Fruit fly (Drosophila melanogaster) whole organism, wandering third instar larva: Measurements from ENCODE around the gene Trm7-32.

Source experiments
- Abd-B ChIP-seq: fragments of >200 bp; optimal IDR thresholded peaks from 2 replicates; lab custom pipeline; 2017; ENCODE audit warnings: missing biosample characterization, missing genetic modification characterization
- N ChIP-seq: fragments of >200 bp; optimal IDR thresholded peaks from 2 replicates; lab custom pipeline; 2018; ENCODE audit warnings: missing biosample characterization, missing external identifiers, missing genetic modification characterization
- Rel ChIP-seq, 2 experiments: fragments of 200-800 bp; sonication (Bioruptor generic) in 1 of 2; optimal IDR thresholded peaks; 2 replicates in 1 of 2; 3 replicates in 1 of 2; lab custom pipeline; 2016 to 2019; ENCODE audit warnings: mild to moderate bottlenecking in 2 of 2, missing biosample characterization in 2 of 2, missing genetic modification characterization in 2 of 2, moderate library complexity in 1 of 2
- brk ChIP-seq: fragments of 200-800 bp; sonication (Bioruptor generic); optimal IDR thresholded peaks from 2 replicates; lab custom pipeline; 2016; ENCODE audit warnings: missing biosample characterization, mild to moderate bottlenecking, missing genetic modification characterization
- dmrt93B ChIP-seq: fragments of 200-800 bp; sonication (Bioruptor generic); optimal IDR thresholded peaks from 2 replicates; lab custom pipeline; 2018; ENCODE audit warnings: missing biosample characterization, mild to moderate bottlenecking, missing genetic modification characterization
- h ChIP-seq: fragments of 200-800 bp; sonication (Bioruptor generic); optimal IDR thresholded peaks from 3 replicates; lab custom pipeline; 2016; ENCODE audit warnings: missing biosample characterization, mild to moderate bottlenecking, missing genetic modification characterization
- pan ChIP-seq: fragments of >200 bp; optimal IDR thresholded peaks from 2 replicates; lab custom pipeline; 2017
- psq ChIP-seq: fragments of 200-800 bp; sonication (Bioruptor generic); optimal IDR thresholded peaks from 3 replicates; lab custom pipeline; 2017; ENCODE audit warnings: missing biosample characterization, mild to moderate bottlenecking, missing genetic modification characterization, moderate library complexity
- usp ChIP-seq: fragments of >200 bp; optimal IDR thresholded peaks from 2 replicates; lab custom pipeline; 2017; ENCODE audit warnings: missing biosample characterization, missing genetic modification characterization

DNA sequence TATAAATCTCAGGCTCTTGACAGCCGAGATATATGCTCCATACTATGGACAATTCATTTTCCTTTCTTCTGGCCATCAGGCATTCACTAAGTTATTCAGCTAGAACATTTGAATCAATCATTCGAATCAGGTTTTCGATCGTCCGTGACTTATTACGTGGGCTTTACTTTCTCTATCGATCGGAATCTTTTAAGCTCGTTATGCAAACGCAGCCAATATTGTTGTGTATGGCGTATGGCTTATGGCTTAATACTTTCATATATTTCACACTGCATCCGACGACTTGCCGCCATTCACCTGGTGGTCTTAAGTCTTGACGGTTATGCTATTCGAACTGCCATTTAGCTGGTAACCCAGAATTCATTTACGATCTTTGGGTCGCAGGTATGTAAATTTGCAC, 24.3 kb upstream of the Trm7-32 start:
- TF ChIP-seq h (GFP tag; lab: Kevin White, UChicago) = no peak
- TF ChIP-seq psq (GFP tag; lab: Kevin White, UChicago) = no peak
- TF ChIP-seq usp = no peak
- TF ChIP-seq pan = no peak
- no peak for TF ChIP-seq brk (GFP tag; lab: Kevin White, UChicago)
- no peak for TF ChIP-seq Abd-B
- no peak for TF ChIP-seq dmrt93B (GFP tag; lab: Kevin White, UChicago)
- TF ChIP-seq N (GFP tag; lab: Kevin White, UChicago) = no peak
- TF ChIP-seq Rel (GFP tag; optimal IDR thresholded peaks at IDR 0.05; lab: Kevin White, UChicago) = no peak
- no peak for TF ChIP-seq Rel (tag; optimal IDR thresholded peaks at IDR 0.05; lab: Kevin White, UChicago)
